Worm (Caenorhabditis elegans) whole organism, L2 larva: ENCODE results near the gene ufm-1.

ENCODE experiments used
- egl-27 ChIP-seq: sonication (generic microtip); optimal IDR thresholded peaks from 3 replicates; lab custom pipeline; 2017; ENCODE audit warnings: missing biosample characterization, missing genetic modification reagents, missing genetic modification characterization
- nhr-77 ChIP-seq: fragments of 150-350 bp; optimal IDR thresholded peaks from 2 replicates; lab custom pipeline; 2014; ENCODE audit warnings: missing biosample characterization, missing genetic modification characterization

DNA sequence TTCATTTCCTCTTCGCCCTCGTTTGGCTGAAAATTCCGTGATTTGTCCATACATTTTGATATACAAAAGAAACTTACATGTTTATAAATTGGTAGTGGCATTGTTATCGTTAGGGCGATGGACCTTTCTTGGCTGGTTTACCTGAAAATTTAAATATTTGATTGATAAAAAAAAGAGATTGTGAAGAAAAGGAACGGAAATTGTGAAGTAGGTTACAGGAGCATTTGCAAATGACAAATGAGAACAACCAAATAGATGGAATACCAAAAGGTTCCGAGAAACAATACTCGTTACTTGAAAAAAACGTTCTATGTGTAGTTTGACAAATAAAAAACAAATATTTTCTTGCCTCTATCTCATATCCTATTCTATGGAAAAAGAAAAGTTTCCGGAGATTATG, 15.2 kb upstream of the ufm-1 start, which contains the start of gene ZK652.8:
- TF ChIP-seq egl-27 = no peak
- no peak for TF ChIP-seq nhr-77 (tag; lab: Kevin White, UChicago)
